Worm (Caenorhabditis elegans) whole organism, L1 larva: ENCODE data around the gene C45G9.11.

Experiments used
- C04F5.9 ChIP-seq: sonication (generic microtip); optimal IDR thresholded peaks from 2 replicates; lab custom pipeline; 2016; ENCODE audit warnings: missing genetic modification characterization, missing compliant biosample characterization
- C34B4.2 ChIP-seq: sonication (generic microtip); optimal IDR thresholded peaks from 2 replicates; lab custom pipeline; 2017; ENCODE audit warnings: mild to moderate bottlenecking, missing genetic modification characterization, missing compliant biosample characterization
- alr-1 ChIP-seq: fragments of 200-800 bp; sonication (Bioruptor generic); optimal IDR thresholded peaks from 2 replicates; lab custom pipeline; 2018; ENCODE audit warnings: borderline replicate concordance, mild to moderate bottlenecking, missing genetic modification characterization, missing compliant biosample characterization
- blmp-1 ChIP-seq: fragments of 150-350 bp; optimal IDR thresholded peaks from 2 replicates; lab custom pipeline; 2014; ENCODE audit warnings: missing biosample characterization, missing genetic modification characterization
- ceh-63 ChIP-seq: fragments of 200-800 bp; sonication (Bioruptor generic); optimal IDR thresholded peaks from 2 replicates; lab custom pipeline; 2018; ENCODE audit warnings: mild to moderate bottlenecking, missing genetic modification characterization, missing compliant biosample characterization
- ceh-8 ChIP-seq: fragments of 200-800 bp; sonication (Bioruptor generic); optimal IDR thresholded peaks from 2 replicates; lab custom pipeline; 2018; ENCODE audit warnings: mild to moderate bottlenecking, missing genetic modification characterization, moderate library complexity, missing compliant biosample characterization
- ceh-88 ChIP-seq: fragments of 200-800 bp; sonication (Bioruptor generic); IDR thresholded peaks from 2 replicates; pipeline ENCODE4 v1.3.6; 2022; ENCODE audit warnings: missing genetic modification characterization, missing compliant biosample characterization
- ceh-90 ChIP-seq: sonication (generic microtip); optimal IDR thresholded peaks from 2 replicates; lab custom pipeline; 2016; ENCODE audit warnings: missing genetic modification characterization, missing compliant biosample characterization
- efl-1 ChIP-seq, 4 experiments: fragments of 150-350 bp; optimal IDR thresholded peaks in 3 of 4; peaks in 1 of 4; 1 replicate in 1 of 4; 2 replicates in 3 of 4; lab custom pipeline; 2014; ENCODE audit warnings: missing biosample characterization in 2 of 4, missing genetic modification characterization in 2 of 4, missing genetic modification reagents in 2 of 4
- efl-3 ChIP-seq: fragments of 200-800 bp; sonication (Bioruptor generic); optimal IDR thresholded peaks from 2 replicates; lab custom pipeline; 2018; ENCODE audit warnings: mild to moderate bottlenecking, missing genetic modification characterization, missing compliant biosample characterization
- egl-27 ChIP-seq, 2 experiments: fragments of 150-350 bp in 1 of 2; sonication (generic microtip); optimal IDR thresholded peaks; 3 replicates each; lab custom pipeline; 2017 to 2018; ENCODE audit warnings: missing biosample characterization in 2 of 2, missing genetic modification characterization in 2 of 2, missing genetic modification reagents in 2 of 2
- elt-3 ChIP-seq, 6 experiments: fragments of 150-350 bp in 1 of 6; sonication (generic microtip); optimal IDR thresholded peaks; 2 replicates each; lab custom pipeline; 2017 to 2018; ENCODE audit warnings: missing biosample characterization in 6 of 6, missing genetic modification characterization in 6 of 6, inconsistent platforms in 1 of 6
- ets-5 ChIP-seq: fragments of 200-800 bp; sonication (Bioruptor generic); IDR thresholded peaks from 2 replicates; pipeline ENCODE4 v1.3.6; 2022; ENCODE audit warnings: missing genetic modification characterization, missing compliant biosample characterization
- fkh-4 ChIP-seq: sonication (generic microtip); optimal IDR thresholded peaks from 2 replicates; lab custom pipeline; 2016; ENCODE audit warnings: missing compliant biosample characterization, missing genetic modification characterization, borderline replicate concordance
- fos-1 ChIP-seq: fragments of 150-350 bp; optimal IDR thresholded peaks from 2 replicates; lab custom pipeline; 2014; ENCODE audit warnings: missing biosample characterization, missing genetic modification characterization
- hlh-4 ChIP-seq: sonication (generic microtip); optimal IDR thresholded peaks from 2 replicates; lab custom pipeline; 2016; ENCODE audit warnings: mild to moderate bottlenecking, missing genetic modification characterization, missing compliant biosample characterization
- hpl-2 ChIP-seq: fragments of 150-350 bp; optimal IDR thresholded peaks from 2 replicates; lab custom pipeline; 2014; ENCODE audit warnings: missing biosample characterization, missing genetic modification reagents, missing genetic modification characterization
- isw-1 ChIP-seq: fragments of 200-800 bp; sonication (Bioruptor generic); IDR thresholded peaks from 2 replicates; pipeline ENCODE4 v1.3.6; 2022; ENCODE audit warnings: missing genetic modification characterization, missing compliant biosample characterization
- lin-13 ChIP-seq: fragments of 150-350 bp; optimal IDR thresholded peaks from 2 replicates; lab custom pipeline; 2014; ENCODE audit warnings: missing biosample characterization, missing genetic modification reagents, missing genetic modification characterization
- lin-14 ChIP-seq: fragments of 200-800 bp; sonication (Bioruptor generic); optimal IDR thresholded peaks from 2 replicates; lab custom pipeline; 2018; ENCODE audit warnings: mild to moderate bottlenecking, missing genetic modification characterization, moderate library complexity, missing compliant biosample characterization
- lin-39 ChIP-seq: fragments of 150-350 bp; optimal IDR thresholded peaks from 2 replicates; lab custom pipeline; 2014; ENCODE audit warnings: missing biosample characterization, missing genetic modification reagents, missing genetic modification characterization
- lsy-2 ChIP-seq, 2 experiments: fragments of 150-350 bp; optimal IDR thresholded peaks; 2 replicates each; lab custom pipeline; 2014; ENCODE audit warnings: missing biosample characterization in 2 of 2, missing genetic modification characterization in 2 of 2
- mab-9 ChIP-seq: fragments of 200-800 bp; sonication (Bioruptor generic); IDR thresholded peaks from 2 replicates; pipeline ENCODE4 v1.3.6; 2022; ENCODE audit warnings: missing genetic modification reagents, missing genetic modification characterization, missing compliant biosample characterization
- mef-2 ChIP-seq: fragments of 150-350 bp; optimal IDR thresholded peaks from 2 replicates; lab custom pipeline; 2014; ENCODE audit warnings: missing biosample characterization, missing genetic modification characterization
- mep-1 ChIP-seq: fragments of 150-350 bp; optimal IDR thresholded peaks from 2 replicates; lab custom pipeline; 2014; ENCODE audit warnings: missing biosample characterization, missing genetic modification characterization
- nhr-19 ChIP-seq: fragments of 200-800 bp; sonication (Bioruptor generic); conservative IDR thresholded peaks from 2 replicates; pipeline ENCODE4 v1.3.6; 2022; ENCODE audit warnings: missing genetic modification characterization, missing compliant biosample characterization
- nhr-20 ChIP-seq: sonication (generic microtip); optimal IDR thresholded peaks from 2 replicates; lab custom pipeline; 2016; ENCODE audit warnings: mild to moderate bottlenecking, missing genetic modification characterization, missing compliant biosample characterization
- nhr-28 ChIP-seq: fragments of 150-350 bp; optimal IDR thresholded peaks from 2 replicates; lab custom pipeline; 2014; ENCODE audit warnings: missing biosample characterization, missing genetic modification characterization
- nhr-47 ChIP-seq: sonication (generic microtip); optimal IDR thresholded peaks from 2 replicates; lab custom pipeline; 2016; ENCODE audit warnings: mild to moderate bottlenecking, missing genetic modification characterization, moderate library complexity, missing compliant biosample characterization
- nhr-71 ChIP-seq: sonication (generic microtip); optimal IDR thresholded peaks from 2 replicates; lab custom pipeline; 2016; ENCODE audit warnings: mild to moderate bottlenecking, missing genetic modification characterization, moderate library complexity, missing compliant biosample characterization
- nhr-77 ChIP-seq: fragments of 150-350 bp; optimal IDR thresholded peaks from 2 replicates; lab custom pipeline; 2014; ENCODE audit warnings: missing biosample characterization, missing genetic modification characterization
- nhr-84 ChIP-seq: sonication (generic microtip); optimal IDR thresholded peaks from 2 replicates; lab custom pipeline; 2017; ENCODE audit warnings: missing biosample characterization, missing genetic modification characterization
- nhr-85 ChIP-seq: sonication (generic microtip); peaks from one replicate; lab custom pipeline; 2016; ENCODE audit warnings: missing genetic modification characterization, inconsistent platforms, missing compliant biosample characterization
- rnt-1 ChIP-seq: sonication (generic microtip); optimal IDR thresholded peaks from 2 replicates; lab custom pipeline; 2016; ENCODE audit warnings: mild to moderate bottlenecking, missing genetic modification characterization, moderate library complexity, missing compliant biosample characterization
- snpc-4 ChIP-seq: fragments of 150-350 bp; optimal IDR thresholded peaks from 2 replicates; lab custom pipeline; 2014; ENCODE audit warnings: missing biosample characterization, missing genetic modification characterization
- snu-23 ChIP-seq: sonication (generic microtip); optimal IDR thresholded peaks from 2 replicates; lab custom pipeline; 2016; ENCODE audit warnings: missing genetic modification characterization, missing compliant biosample characterization
- sox-4 ChIP-seq: sonication (generic microtip); optimal IDR thresholded peaks from 2 replicates; lab custom pipeline; 2016; ENCODE audit warnings: missing genetic modification characterization, missing compliant biosample characterization
- sup-37 ChIP-seq: fragments of 200-800 bp; sonication (Bioruptor generic); optimal IDR thresholded peaks from 2 replicates; lab custom pipeline; 2018; ENCODE audit warnings: mild to moderate bottlenecking, missing genetic modification characterization, missing compliant biosample characterization
- swsn-7 ChIP-seq: sonication (generic microtip); optimal IDR thresholded peaks from 2 replicates; lab custom pipeline; 2016; ENCODE audit warnings: missing genetic modification characterization, missing compliant biosample characterization
- tlp-1 ChIP-seq: fragments of 150-350 bp; optimal IDR thresholded peaks from 2 replicates; lab custom pipeline; 2014; ENCODE audit warnings: missing biosample characterization, missing genetic modification characterization
- unc-130 ChIP-seq: fragments of 150-350 bp; optimal IDR thresholded peaks from 2 replicates; lab custom pipeline; 2017; ENCODE audit warnings: missing biosample characterization, missing genetic modification characterization, inconsistent platforms
- unc-62 ChIP-seq: fragments of 150-350 bp; optimal IDR thresholded peaks from 2 replicates; lab custom pipeline; 2014; ENCODE audit warnings: missing biosample characterization, missing genetic modification reagents, missing genetic modification characterization
- zag-1 ChIP-seq: fragments of 150-350 bp; optimal IDR thresholded peaks from 2 replicates; lab custom pipeline; 2014; ENCODE audit warnings: missing biosample characterization, missing genetic modification characterization
- zip-4 ChIP-seq: fragments of 200-800 bp; sonication (Bioruptor generic); optimal IDR thresholded peaks from 2 replicates; lab custom pipeline; 2018; ENCODE audit warnings: mild to moderate bottlenecking, missing genetic modification characterization, moderate library complexity, missing compliant biosample characterization
- ztf-11 ChIP-seq, 2 experiments: sonication (generic microtip); optimal IDR thresholded peaks; 2 replicates each; lab custom pipeline; 2016 to 2017; ENCODE audit warnings: missing genetic modification characterization in 2 of 2, missing biosample characterization in 1 of 2, missing compliant biosample characterization in 1 of 2

C45G9.11 gene

DNA sequence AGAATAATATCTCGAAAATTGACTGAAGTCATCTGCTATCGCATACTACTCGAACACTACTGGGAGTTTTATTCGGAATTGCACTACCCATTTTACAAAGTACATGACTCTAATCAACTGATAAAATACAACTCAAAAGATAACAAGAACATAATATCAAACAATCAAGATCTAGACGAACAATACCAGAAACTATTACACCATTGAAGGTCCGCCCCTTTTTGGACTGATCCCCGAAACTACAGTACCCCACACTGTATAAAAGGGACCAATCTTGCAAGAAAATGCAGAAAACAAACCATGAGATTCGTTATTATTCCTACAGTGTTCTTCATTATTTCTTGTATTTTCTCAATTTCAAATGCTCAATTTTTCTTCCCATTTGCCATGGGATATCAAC lies 26.0 kb upstream of the C45G9.11 start, which contains the start of gene F54D8.10:
F54D8.10 (plus strand) TSS at position 301 of the 400 bp plus-strand sequence.
- TF ChIP-seq snpc-4 = no peak
- TF ChIP-seq isw-1 (GFP tag; lab: Robert Waterston, UW) = no peak
- TF ChIP-seq swsn-7 = no peak
- TF ChIP-seq nhr-28 (tag; lab: Kevin White, UChicago) = no peak
- TF ChIP-seq hlh-4 (tag; lab: Kevin White, UChicago) = no peak
- TF ChIP-seq nhr-47 (tag; lab: Kevin White, UChicago) = no peak
- TF ChIP-seq hpl-2 (GFP tag; lab: Kevin White, UChicago) = no peak
- no peak for TF ChIP-seq nhr-77 (tag; lab: Kevin White, UChicago)
- TF ChIP-seq sup-37 (GFP tag; lab: Kevin White, UChicago) = no peak
- no peak for TF ChIP-seq tlp-1 (tag; lab: Kevin White, UChicago)
- no peak for TF ChIP-seq zag-1 (tag; lab: Kevin White, UChicago)
- TF ChIP-seq unc-62 (GFP tag; lab: Kevin White, UChicago) = no peak
- TF ChIP-seq ets-5 = no peak
- TF ChIP-seq sox-4 (tag; lab: Kevin White, UChicago) = no peak
- no peak for TF ChIP-seq alr-1
- TF ChIP-seq lin-39 = no peak
- no peak for TF ChIP-seq C04F5.9 (tag; lab: Kevin White, UChicago)
- TF ChIP-seq ceh-88 (GFP tag; lab: Robert Waterston, UW) = no peak
- no peak for TF ChIP-seq mef-2 (tag; lab: Kevin White, UChicago)

DNA sequence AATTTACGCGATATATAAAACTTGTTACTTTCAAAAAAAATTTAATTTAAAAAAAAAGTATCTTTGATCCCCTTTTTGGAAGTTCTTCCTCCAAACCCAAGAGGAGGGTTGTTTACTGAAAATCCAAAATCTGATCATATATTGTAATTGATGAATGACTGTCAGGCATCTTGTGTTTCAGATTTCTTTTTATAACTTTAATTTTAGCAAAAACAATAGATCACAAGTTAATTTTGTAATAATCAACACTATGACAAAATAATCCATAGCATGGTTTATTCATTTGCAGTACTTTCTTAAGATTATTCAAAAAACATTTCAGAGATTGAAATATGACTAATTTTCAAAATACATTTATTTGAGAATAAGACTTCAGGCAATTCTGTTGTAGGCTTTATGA lies 23.8 kb upstream of the C45G9.11 start:
- TF ChIP-seq mab-9 (GFP tag; lab: Robert Waterston, UW) (no peak), ceh-90 (tag; lab: Kevin White, UChicago) (no peak), ceh-8 (GFP tag; lab: Kevin White, UChicago) (no peak), zip-4 (no peak), ztf-11 (tag; optimal IDR thresholded peaks at IDR 0.05; lab: Kevin White, UChicago) (no peak), unc-130 (no peak), fkh-4 (tag; lab: Kevin White, UChicago) (no peak), sup-37 (GFP tag; lab: Kevin White, UChicago) (no peak), ceh-63 (GFP tag; lab: Kevin White, UChicago) (no peak), rnt-1 (tag; lab: Kevin White, UChicago) (no peak), efl-3 (GFP tag; lab: Kevin White, UChicago) (no peak), nhr-84 (tag; lab: Kevin White, UChicago) (no peak), mef-2 (tag; lab: Kevin White, UChicago) (no peak), mep-1 (tag; lab: Kevin White, UChicago) (no peak), ets-5 (no peak)

DNA sequence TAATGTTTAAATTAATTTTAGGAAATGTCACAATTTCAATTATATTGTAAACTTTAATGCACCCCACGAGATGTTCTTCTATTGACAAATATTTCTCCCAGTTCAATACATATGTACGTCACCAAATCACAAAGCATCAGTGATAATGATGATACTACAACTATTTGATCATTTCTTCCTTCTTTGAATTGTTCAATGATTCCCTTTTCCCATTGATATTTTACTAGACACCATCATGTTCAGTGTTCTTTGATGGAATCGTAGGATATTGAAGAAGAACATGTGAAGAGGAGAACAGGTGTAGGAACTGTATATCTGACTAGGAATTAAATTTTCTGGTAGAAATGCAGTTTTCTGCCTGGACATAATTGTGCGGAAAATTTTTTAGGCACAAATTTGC lies 21.0 kb upstream of the C45G9.11 start:
- TF ChIP-seq snpc-4 (no peak), egl-27 (tag; optimal IDR thresholded peaks at IDR 0.05; lab: Kevin White, UChicago) (no peak), nhr-19 (peak; percentile 73), nhr-71 (tag; lab: Kevin White, UChicago) (peak; percentile 36), blmp-1 (peak; percentile 25), nhr-20 (tag; lab: Kevin White, UChicago) (peak; percentile 32), fos-1 (tag; lab: Kevin White, UChicago) (no peak), ztf-11 (tag; optimal IDR thresholded peaks at IDR 0.05; lab: Kevin White, UChicago) (no peak), lin-14 (GFP tag; lab: Kevin White, UChicago) (peak; percentile 32), lin-13 (GFP tag; lab: Kevin White, UChicago) (no peak), snu-23 (GFP tag; lab: Kevin White, UChicago) (peak; percentile 15), elt-3 (tag; optimal IDR thresholded peaks at IDR 0.05; lab: Kevin White, UChicago) (peak in 5 of 6 experiments; percentile 30 to 75 (median 33)), lsy-2 (tag; optimal IDR thresholded peaks at IDR 0.05; lab: Kevin White, UChicago) (no peak), nhr-85 (tag; lab: Kevin White, UChicago) (peak; percentile 49), efl-1 (optimal IDR thresholded peaks at IDR 0.05; lab: Kevin White, UChicago) (no peak), efl-1 (GFP tag; optimal IDR thresholded peaks at IDR 0.05 in 1 of 2; lab: Kevin White, UChicago) (peak in 1 of 2 experiments; percentile 44), tlp-1 (tag; lab: Kevin White, UChicago) (no peak), C34B4.2 (tag; lab: Kevin White, UChicago) (no peak)
